Worm (Caenorhabditis elegans) whole organism, L4/young adult: Measurements from ENCODE around the gene vha-13.

Source experiments
- W03F9.2 ChIP-seq: fragments of 150-350 bp; optimal IDR thresholded peaks from 2 replicates; lab custom pipeline; 2014; ENCODE audit warnings: missing biosample characterization, missing genetic modification characterization
- dao-5 ChIP-seq: sonication (generic microtip); optimal IDR thresholded peaks from 2 replicates; lab custom pipeline; 2016; ENCODE audit warnings: missing genotype, missing genetic modification characterization, moderate library complexity, missing compliant biosample characterization
- him-1 ChIP-seq: sonication (generic microtip); optimal IDR thresholded peaks from 2 replicates; lab custom pipeline; 2016; ENCODE audit warnings: missing genotype, missing genetic modification reagents, missing genetic modification characterization, missing compliant biosample characterization

ce11 chrV:14350498-14350897, 1.0 kb upstream of the vha-13 start:
- TF ChIP-seq him-1 (tag; lab: Kevin White, UChicago), result no peak
- no peak for TF ChIP-seq dao-5 (tag; lab: Kevin White, UChicago)
- TF ChIP-seq W03F9.2 (tag; lab: Kevin White, UChicago), result no peak
